Fruit fly (Drosophila melanogaster) whole organism: ENCODE results near the gene CG34299.

ENCODE experiments used
- CG8478 ChIP-seq: fragments of >200 bp; optimal IDR thresholded peaks from 2 replicates; lab custom pipeline; 2018; ENCODE audit warnings: inconsistent platforms
- Dll ChIP-seq: fragments of >200 bp; optimal IDR thresholded peaks from 2 replicates; lab custom pipeline; 2017

DNA sequence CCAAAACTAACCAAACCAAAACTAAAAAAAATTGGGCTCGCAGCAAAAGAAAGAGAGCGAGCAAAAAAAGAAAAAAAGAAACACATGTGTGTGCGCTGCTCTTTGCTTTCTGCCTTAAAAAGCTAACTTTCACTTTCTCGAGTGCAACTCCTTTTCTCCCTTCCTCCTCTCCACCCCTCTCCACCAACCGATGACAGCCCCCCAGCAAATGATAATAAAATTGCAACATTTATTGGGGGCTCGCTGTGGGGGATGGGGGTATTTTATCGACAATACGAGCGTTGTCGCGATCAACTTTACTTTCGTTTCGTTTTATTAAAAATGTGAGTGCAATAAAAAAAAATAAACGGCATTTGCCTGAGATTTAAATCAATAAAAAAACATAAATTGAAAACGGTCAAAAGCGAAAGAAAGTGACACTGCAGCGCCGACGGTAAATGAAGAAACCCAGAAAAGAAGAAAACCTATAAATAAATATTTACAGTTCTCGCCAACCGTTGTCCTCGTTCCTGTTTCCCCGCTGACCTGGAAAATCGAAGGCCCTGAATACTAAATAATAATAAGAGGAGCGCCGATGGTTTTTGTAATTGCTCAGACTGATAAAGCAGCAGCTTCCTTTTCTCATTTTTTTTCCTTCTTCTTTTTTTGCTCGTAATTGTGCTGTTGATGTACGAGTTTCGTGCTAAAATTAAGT is 39.1 kb downstream of the CG34299 start:
- TF ChIP-seq CG8478 (lab: Kevin White, UChicago) (no peak), Dll (lab: Kevin White, UChicago) (no peak)
